Worm (Caenorhabditis elegans) whole organism, midembryonic: ENCODE measurements around the gene ugt-53.

Experiments
- T22C8.4 ChIP-seq: fragments of 200-800 bp; sonication (Bioruptor generic); IDR thresholded peaks from 2 replicates; pipeline ENCODE4 v1.3.6; 2022; ENCODE audit warnings: missing genetic modification characterization, missing compliant biosample characterization
- cog-1 ChIP-seq: sonication (generic microtip); optimal IDR thresholded peaks from 2 replicates; lab custom pipeline; 2016; ENCODE audit warnings: missing genetic modification characterization, missing compliant biosample characterization
- flt-1 ChIP-seq: fragments of 200-800 bp; sonication (Bioruptor generic); IDR thresholded peaks from 2 replicates; pipeline ENCODE4 v1.3.6; 2022; ENCODE audit warnings: missing genetic modification characterization, missing compliant biosample characterization
- klf-2 ChIP-seq: fragments of 200-800 bp; sonication (Bioruptor generic); conservative IDR thresholded peaks from 2 replicates; pipeline ENCODE4 v1.3.6; 2022; ENCODE audit warnings: missing genetic modification reagents, missing genetic modification characterization, missing compliant biosample characterization
- med-1 ChIP-seq: sonication (generic microtip); optimal IDR thresholded peaks from 2 replicates; lab custom pipeline; 2017; ENCODE audit warnings: missing genetic modification characterization, mild to moderate bottlenecking, missing compliant biosample characterization, antibody characterized with exemption, missing genetic modification reagents; ENCODE audit not compliant: insufficient read depth
- ref-1 ChIP-seq: fragments of 200-800 bp; sonication (Bioruptor generic); conservative IDR thresholded peaks from 2 replicates; pipeline ENCODE4 v1.3.6; 2022; ENCODE audit warnings: missing genetic modification reagents, missing genetic modification characterization, missing compliant biosample characterization
- ztf-23 ChIP-seq: fragments of 200-800 bp; sonication (Bioruptor generic); IDR thresholded peaks from 2 replicates; pipeline ENCODE4 v1.3.6; 2022; ENCODE audit warnings: missing genetic modification reagents, missing genetic modification characterization, missing compliant biosample characterization
- ztf-29 ChIP-seq: fragments of 200-800 bp; sonication (Bioruptor generic); IDR thresholded peaks from 2 replicates; pipeline ENCODE4 v1.3.6; 2022; ENCODE audit warnings: missing genetic modification reagents, missing genetic modification characterization, missing compliant biosample characterization

DNA sequence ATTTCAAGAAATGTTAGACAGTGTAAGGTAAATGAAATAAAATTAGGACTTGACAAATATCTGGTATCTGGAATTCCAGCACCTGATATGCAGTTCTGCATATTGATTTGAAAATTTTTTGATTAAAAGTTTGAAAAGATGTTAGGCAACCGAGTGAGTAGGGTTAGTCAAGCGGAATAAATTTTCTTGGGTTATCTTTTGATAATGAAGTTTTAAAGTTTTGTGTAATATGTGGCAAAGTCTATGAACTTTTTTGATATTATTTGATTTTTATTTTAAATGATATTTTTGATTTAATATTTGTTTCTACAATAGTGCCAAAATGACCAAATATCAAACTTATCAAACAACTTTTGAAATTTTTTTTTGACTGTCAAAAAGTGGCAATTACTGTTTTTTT lies 20.4 kb downstream of the ugt-53 start, which contains the start of gene srh-241:
- TF ChIP-seq flt-1 (GFP tag; lab: Robert Waterston, UW) (no peak), klf-2 (GFP tag; lab: Robert Waterston, UW) (no peak), ref-1 (no peak), T22C8.4 (GFP tag; lab: Robert Waterston, UW) (no peak), med-1 (GFP tag; lab: Kevin White, UChicago) (no peak), ztf-29 (GFP tag; lab: Robert Waterston, UW) (no peak), cog-1 (tag; lab: Kevin White, UChicago) (no peak), ztf-23 (no peak)
